Worm (Caenorhabditis elegans) whole organism, L2 larva: ENCODE results near the gene slcr-46.3.

Experiments
- blmp-1 ChIP-seq: sonication (generic microtip); optimal IDR thresholded peaks from 2 replicates; lab custom pipeline; 2017; ENCODE audit warnings: missing genetic modification characterization, mild to moderate bottlenecking, missing compliant biosample characterization, antibody characterized with exemption, moderate library complexity; ENCODE audit not compliant: insufficient read depth
- ceh-82 ChIP-seq: fragments of 150-350 bp; optimal IDR thresholded peaks from 2 replicates; lab custom pipeline; 2014; ENCODE audit warnings: missing biosample characterization, missing genetic modification characterization
- mab-5 ChIP-seq: fragments of 150-350 bp; optimal IDR thresholded peaks from 2 replicates; lab custom pipeline; 2014; ENCODE audit warnings: missing biosample characterization, missing genetic modification characterization
- nhr-11 ChIP-seq: fragments of 150-350 bp; optimal IDR thresholded peaks from 2 replicates; lab custom pipeline; 2014; ENCODE audit warnings: missing biosample characterization, missing genetic modification characterization
- nhr-12 ChIP-seq: fragments of 150-350 bp; optimal IDR thresholded peaks from 2 replicates; lab custom pipeline; 2014; ENCODE audit warnings: missing biosample characterization, missing genetic modification characterization
- unc-62 ChIP-seq: fragments of 150-350 bp; optimal IDR thresholded peaks from 2 replicates; lab custom pipeline; 2014; ENCODE audit warnings: missing biosample characterization, missing genetic modification reagents, missing genetic modification characterization
- ztf-11 ChIP-seq: sonication (generic microtip); optimal IDR thresholded peaks from 2 replicates; lab custom pipeline; 2017; ENCODE audit warnings: missing biosample characterization, missing genetic modification characterization

ce11 chrV:9755725-9756124 is 31.8 kb upstream of the slcr-46.3 start, which contains the start of gene F58E6.8:
- no peak for TF ChIP-seq nhr-12
- no peak for TF ChIP-seq unc-62
- no peak for TF ChIP-seq mab-5 (tag; lab: Kevin White, UChicago)
- TF ChIP-seq ztf-11 (tag; lab: Kevin White, UChicago), result no peak
- TF ChIP-seq nhr-11 (tag; lab: Kevin White, UChicago), result no peak
- TF ChIP-seq ceh-82 (tag; lab: Kevin White, UChicago), result no peak
- TF ChIP-seq blmp-1 (tag; lab: Kevin White, UChicago), result no peak
